Worm (Caenorhabditis elegans) whole organism, L4/young adult: ENCODE measurements around the gene srb-13.

Experiments
- W03F9.2 ChIP-seq: fragments of 150-350 bp; optimal IDR thresholded peaks from 2 replicates; lab custom pipeline; 2014; ENCODE audit warnings: missing biosample characterization, missing genetic modification characterization
- dao-5 ChIP-seq: sonication (generic microtip); optimal IDR thresholded peaks from 2 replicates; lab custom pipeline; 2016; ENCODE audit warnings: missing genotype, missing genetic modification characterization, moderate library complexity, missing compliant biosample characterization
- him-1 ChIP-seq: sonication (generic microtip); optimal IDR thresholded peaks from 2 replicates; lab custom pipeline; 2016; ENCODE audit warnings: missing genotype, missing genetic modification reagents, missing genetic modification characterization, missing compliant biosample characterization

The srb-13 gene

ce11 chrII:5157525-5157924, at the start of gene srb-13:
Gene srb-13 (minus strand): TSS chrII:5157625.
- TF ChIP-seq him-1 (tag; lab: Kevin White, UChicago): no peak
- no peak for TF ChIP-seq W03F9.2 (tag; lab: Kevin White, UChicago)
- no peak for TF ChIP-seq dao-5

- TF ChIP-seq W03F9.2 (tag; lab: Kevin White, UChicago): no peak
These were observed 47.9 kb upstream of the srb-13 start for ce11 chrII:5205286-5205685.

- TF ChIP-seq W03F9.2 (tag; lab: Kevin White, UChicago) (no peak), dao-5 (no peak), him-1 (tag; lab: Kevin White, UChicago) (no peak)
These were observed 45.5 kb upstream of the srb-13 start, which contains the start of gene ampd-1 for ce11 chrII:5202930-5203329. Gene ampd-1 (plus strand): TSS chrII:5203322.

ce11 chrII:5201922-5202562, 44.6 kb upstream of the srb-13 start:
- no peak for TF ChIP-seq him-1 (tag; lab: Kevin White, UChicago)
- no peak for TF ChIP-seq dao-5
- no peak for TF ChIP-seq W03F9.2 (tag; lab: Kevin White, UChicago)

- TF ChIP-seq dao-5: no peak
- TF ChIP-seq him-1 (tag; lab: Kevin White, UChicago): no peak
- TF ChIP-seq W03F9.2 (tag; lab: Kevin White, UChicago): no peak
These were observed 43.7 kb upstream of the srb-13 start for ce11 chrII:5200987-5201582.

- no peak for TF ChIP-seq dao-5
- no peak for TF ChIP-seq W03F9.2 (tag; lab: Kevin White, UChicago)
- TF ChIP-seq him-1 (tag; lab: Kevin White, UChicago): no peak
These were observed 42.1 kb upstream of the srb-13 start, which contains the start of gene msp-50 for ce11 chrII:5199497-5199896. Gene msp-50 (plus strand): TSS chrII:5199797.

- TF ChIP-seq W03F9.2 (tag; lab: Kevin White, UChicago) (no peak), him-1 (tag; lab: Kevin White, UChicago) (no peak), dao-5 (no peak)
These were observed 38.1 kb upstream of the srb-13 start, which contains the start of gene C34F11.5 for ce11 chrII:5195504-5195903. Gene C34F11.5 (plus strand): TSS chrII:5195804.

- TF ChIP-seq dao-5 (no peak), W03F9.2 (tag; lab: Kevin White, UChicago) (no peak), him-1 (tag; lab: Kevin White, UChicago) (no peak)
These were observed 36.6 kb upstream of the srb-13 start, which contains the start of gene msp-49 for ce11 chrII:5194066-5194465. Gene msp-49 (plus strand): TSS chrII:5194366.

ce11 chrII:5191766-5192165, 34.3 kb upstream of the srb-13 start:
- TF ChIP-seq him-1 (tag; lab: Kevin White, UChicago) (no peak), W03F9.2 (tag; lab: Kevin White, UChicago) (no peak), dao-5 (no peak)

- TF ChIP-seq him-1 (tag; lab: Kevin White, UChicago): no peak
- no peak for TF ChIP-seq W03F9.2 (tag; lab: Kevin White, UChicago)
- TF ChIP-seq dao-5: no peak
These were observed 30.5 kb upstream of the srb-13 start for ce11 chrII:5187934-5188333.

- no peak for TF ChIP-seq W03F9.2 (tag; lab: Kevin White, UChicago)
- TF ChIP-seq him-1 (tag; lab: Kevin White, UChicago): no peak
- no peak for TF ChIP-seq dao-5
These were observed 30.0 kb upstream of the srb-13 start, which contains the start of gene crh-2 for ce11 chrII:5187469-5187868. Gene crh-2 (minus strand): TSS chrII:5187569.

- TF ChIP-seq dao-5 (no peak), W03F9.2 (tag; lab: Kevin White, UChicago) (no peak), him-1 (tag; lab: Kevin White, UChicago) (no peak)
These were observed 29.4 kb upstream of the srb-13 start for ce11 chrII:5186870-5187269.

- no peak for TF ChIP-seq him-1 (tag; lab: Kevin White, UChicago)
- TF ChIP-seq W03F9.2 (tag; lab: Kevin White, UChicago): no peak
- no peak for TF ChIP-seq dao-5
These were observed 28.6 kb upstream of the srb-13 start for ce11 chrII:5185955-5186539.
